Fruit fly (Drosophila melanogaster) whole organism, prepupa: ENCODE data around the gene Prp39.

Experiments
- CG11902 ChIP-seq: fragments of 200-800 bp; sonication (Bioruptor generic); optimal IDR thresholded peaks from 3 replicates; lab custom pipeline; 2016; ENCODE audit warnings: missing biosample characterization, missing genetic modification characterization
- dac ChIP-seq: fragments of 200-800 bp; sonication (Bioruptor generic); optimal IDR thresholded peaks from 2 replicates; lab custom pipeline; 2017; ENCODE audit warnings: missing biosample characterization, mild to moderate bottlenecking, missing genetic modification characterization
- fkh ChIP-seq: fragments of 200-800 bp; sonication (Bioruptor generic); optimal IDR thresholded peaks from 3 replicates; lab custom pipeline; 2017; ENCODE audit warnings: missing biosample characterization, mild to moderate bottlenecking, missing genetic modification characterization, moderate library complexity

dm6 chr3R:28830746-28831145, 18.8 kb downstream of the Prp39 start:
- no peak for TF ChIP-seq CG11902 (GFP tag; lab: Kevin White, UChicago)
- no peak for TF ChIP-seq dac
- no peak for TF ChIP-seq fkh (GFP tag; lab: Kevin White, UChicago)
